Worm (Caenorhabditis elegans) whole organism, L4 larva: ENCODE measurements around the gene Y43C5A.4.

ENCODE experiments used
- D1046.2 ChIP-seq: fragments of 200-800 bp; sonication (Bioruptor generic); IDR thresholded peaks from 2 replicates; pipeline ENCODE4 v1.3.6; 2022; ENCODE audit warnings: missing genetic modification characterization, missing compliant biosample characterization
- T26A8.4 ChIP-seq: fragments of 200-800 bp; sonication (Bioruptor generic); IDR thresholded peaks from 2 replicates; pipeline ENCODE4 v1.3.6; 2022; ENCODE audit warnings: missing genetic modification characterization, missing compliant biosample characterization
- Y48G9A.11 ChIP-seq: fragments of 200-800 bp; sonication (Bioruptor generic); IDR thresholded peaks from 2 replicates; pipeline ENCODE4 v1.3.6; 2022; ENCODE audit warnings: missing genetic modification reagents, missing genetic modification characterization, missing compliant biosample characterization
- ceh-82 ChIP-seq: sonication (generic microtip); optimal IDR thresholded peaks from 2 replicates; lab custom pipeline; 2017; ENCODE audit warnings: missing biosample characterization, missing genetic modification characterization
- daf-12 ChIP-seq: fragments of 150-350 bp; optimal IDR thresholded peaks from 2 replicates; lab custom pipeline; 2014; ENCODE audit warnings: missing biosample characterization, missing genetic modification reagents, missing genetic modification characterization
- daf-16 ChIP-seq, 3 experiments: sonication (generic microtip); optimal IDR thresholded peaks; 2 replicates each; lab custom pipeline; 2016 to 2017; ENCODE audit warnings: missing genetic modification characterization in 3 of 3, missing genetic modification reagents in 3 of 3, mild to moderate bottlenecking in 2 of 3, missing compliant biosample characterization in 2 of 3, missing biosample characterization in 1 of 3, moderate library complexity in 1 of 3
- dmd-6 ChIP-seq: fragments of 200-800 bp; sonication (Bioruptor generic); IDR thresholded peaks from 2 replicates; pipeline ENCODE4 v1.3.6; 2022; ENCODE audit warnings: missing genetic modification reagents, missing genetic modification characterization, missing compliant biosample characterization
- dmd-8 ChIP-seq: fragments of 200-800 bp; sonication (Bioruptor generic); IDR thresholded peaks from 2 replicates; pipeline ENCODE4 v1.3.6; 2022; ENCODE audit warnings: missing genetic modification characterization, missing compliant biosample characterization
- dpl-1 ChIP-seq: fragments of 150-350 bp; optimal IDR thresholded peaks from 2 replicates; lab custom pipeline; 2014; ENCODE audit warnings: missing biosample characterization, missing genetic modification reagents, missing genetic modification characterization
- duxl-1 ChIP-seq: sonication (generic microtip); optimal IDR thresholded peaks from 2 replicates; lab custom pipeline; 2016; ENCODE audit warnings: mild to moderate bottlenecking, missing genetic modification characterization, moderate library complexity, missing compliant biosample characterization; ENCODE audit not compliant: poor library complexity
- dve-1 ChIP-seq: sonication (generic microtip); optimal IDR thresholded peaks from 2 replicates; lab custom pipeline; 2017; ENCODE audit warnings: antibody characterized with exemption, mild to moderate bottlenecking, missing genetic modification characterization, missing compliant biosample characterization; ENCODE audit not compliant: insufficient read depth
- egl-43 ChIP-seq: fragments of 200-800 bp; sonication (Bioruptor generic); IDR thresholded peaks from 2 replicates; pipeline ENCODE4 v1.3.6; 2022; ENCODE audit warnings: missing genetic modification reagents, missing genetic modification characterization, missing compliant biosample characterization
- hlh-11 ChIP-seq: fragments of 200-800 bp; sonication (Bioruptor generic); optimal IDR thresholded peaks from 2 replicates; lab custom pipeline; 2018; ENCODE audit warnings: mild to moderate bottlenecking, missing genetic modification characterization, missing compliant biosample characterization
- hmg-1.1 ChIP-seq: fragments of 200-800 bp; sonication (Bioruptor generic); IDR thresholded peaks from 2 replicates; pipeline ENCODE4 v1.3.6; 2022; ENCODE audit warnings: missing genetic modification reagents, missing genetic modification characterization, missing compliant biosample characterization
- lin-1 ChIP-seq: fragments of 200-800 bp; sonication (Bioruptor generic); IDR thresholded peaks from 2 replicates; pipeline ENCODE4 v1.3.6; 2022; ENCODE audit warnings: missing genetic modification reagents, missing genetic modification characterization, missing compliant biosample characterization
- lsy-2 ChIP-seq, 2 experiments: fragments of 150-350 bp in 1 of 2; sonication (generic microtip) in 1 of 2; optimal IDR thresholded peaks; 2 replicates each; lab custom pipeline; 2014 to 2017; ENCODE audit warnings: missing biosample characterization in 2 of 2, missing genetic modification characterization in 2 of 2
- madf-9 ChIP-seq: fragments of 200-800 bp; sonication (Bioruptor generic); conservative IDR thresholded peaks from 2 replicates; pipeline ENCODE4 v1.3.6; 2022; ENCODE audit warnings: missing genetic modification reagents, missing genetic modification characterization, missing compliant biosample characterization
- mes-2 ChIP-seq: sonication (generic microtip); optimal IDR thresholded peaks from 2 replicates; lab custom pipeline; 2016; ENCODE audit warnings: missing genotype, mild to moderate bottlenecking, missing genetic modification characterization, missing compliant biosample characterization; ENCODE audit not compliant: poor library complexity, severe bottlenecking
- mxl-2 ChIP-seq: fragments of 200-800 bp; sonication (Bioruptor generic); conservative IDR thresholded peaks from 2 replicates; pipeline ENCODE4 v1.3.6; 2022; ENCODE audit warnings: missing genetic modification reagents, missing genetic modification characterization, missing compliant biosample characterization
- nhr-111 ChIP-seq: fragments of 200-800 bp; sonication (Bioruptor generic); optimal IDR thresholded peaks from 2 replicates; lab custom pipeline; 2018; ENCODE audit warnings: mild to moderate bottlenecking, missing genetic modification characterization, missing compliant biosample characterization
- nhr-28 ChIP-seq: fragments of 150-350 bp; optimal IDR thresholded peaks from 2 replicates; lab custom pipeline; 2014; ENCODE audit warnings: missing biosample characterization, missing genetic modification characterization
- nhr-42 ChIP-seq: fragments of 200-800 bp; sonication (Bioruptor generic); IDR thresholded peaks from 2 replicates; pipeline ENCODE4 v1.3.6; 2022; ENCODE audit warnings: missing genetic modification characterization, missing compliant biosample characterization
- nhr-6 ChIP-seq: fragments of 150-350 bp; optimal IDR thresholded peaks from 2 replicates; lab custom pipeline; 2014; ENCODE audit warnings: missing biosample characterization, missing genetic modification characterization
- nhr-76 ChIP-seq: fragments of 150-350 bp; optimal IDR thresholded peaks from 2 replicates; lab custom pipeline; 2014; ENCODE audit warnings: missing biosample characterization, missing genetic modification characterization
- nhr-77 ChIP-seq: fragments of 150-350 bp; optimal IDR thresholded peaks from 2 replicates; lab custom pipeline; 2014; ENCODE audit warnings: missing biosample characterization, missing genetic modification characterization
- php-3 ChIP-seq: fragments of 200-800 bp; sonication (Bioruptor generic); IDR thresholded peaks from 2 replicates; pipeline ENCODE4 v1.3.6; 2022; ENCODE audit warnings: missing genetic modification reagents, missing genetic modification characterization, missing compliant biosample characterization
- pqm-1 ChIP-seq: sonication (generic microtip); optimal IDR thresholded peaks from 2 replicates; lab custom pipeline; 2017; ENCODE audit warnings: missing biosample characterization, missing genetic modification characterization
- saeg-2 ChIP-seq: fragments of 200-800 bp; sonication (Bioruptor generic); IDR thresholded peaks from 2 replicates; pipeline ENCODE4 v1.3.6; 2022; ENCODE audit warnings: missing genetic modification reagents, missing genetic modification characterization, missing compliant biosample characterization
- sdz-12 ChIP-seq: fragments of 200-800 bp; sonication (Bioruptor generic); optimal IDR thresholded peaks from 2 replicates; lab custom pipeline; 2018; ENCODE audit warnings: mild to moderate bottlenecking, missing genetic modification characterization, missing compliant biosample characterization
- set-16 ChIP-seq: fragments of 200-800 bp; sonication (Bioruptor generic); IDR thresholded peaks from 2 replicates; pipeline ENCODE4 v1.3.6; 2022; ENCODE audit warnings: missing genetic modification reagents, missing genetic modification characterization, missing compliant biosample characterization
- snpc-1.2 ChIP-seq: fragments of 200-800 bp; sonication (Bioruptor generic); IDR thresholded peaks from 2 replicates; pipeline ENCODE4 v1.3.6; 2022; ENCODE audit warnings: missing genetic modification reagents, missing genetic modification characterization, missing compliant biosample characterization
- tra-1 ChIP-seq: fragments of 200-800 bp; sonication (Bioruptor generic); IDR thresholded peaks from 2 replicates; pipeline ENCODE4 v1.3.6; 2022; ENCODE audit warnings: missing genetic modification reagents, missing genetic modification characterization, missing compliant biosample characterization
- unc-130 ChIP-seq: sonication (generic microtip); optimal IDR thresholded peaks from 2 replicates; lab custom pipeline; 2016; ENCODE audit warnings: missing genetic modification reagents, missing genetic modification characterization, missing compliant biosample characterization
- vab-7 ChIP-seq: fragments of 200-800 bp; sonication (Bioruptor generic); IDR thresholded peaks from 2 replicates; pipeline ENCODE4 v1.3.6; 2022; ENCODE audit warnings: missing genetic modification reagents, missing genetic modification characterization, missing compliant biosample characterization

The Y43C5A.4 gene

DNA sequence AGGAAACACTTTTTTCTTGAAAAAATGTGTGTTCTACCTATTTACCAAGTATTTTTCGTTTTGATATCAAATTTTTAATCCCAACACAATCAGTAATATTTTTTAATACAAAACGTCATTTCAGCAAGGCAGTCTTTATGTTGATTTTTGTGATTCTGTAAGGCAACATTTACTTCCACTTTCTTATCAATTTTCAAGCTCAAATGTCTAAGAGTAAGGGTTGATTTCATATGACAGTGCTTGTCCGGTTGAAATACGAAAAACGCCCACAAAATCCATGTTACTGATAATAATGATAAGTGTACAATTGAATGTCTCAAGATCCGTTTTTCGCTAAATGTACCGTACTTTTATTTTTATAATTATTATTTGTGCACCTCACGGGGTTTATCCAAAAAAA lies 41.7 kb upstream of the Y43C5A.4 start:
- TF ChIP-seq daf-12 (tag; lab: Kevin White, UChicago) (no peak), dmd-6 (GFP tag; lab: Robert Waterston, UW) (peak; percentile 71), vab-7 (GFP tag; lab: Robert Waterston, UW) (no peak), daf-16 (GFP tag; optimal IDR thresholded peaks at IDR 0.05; lab: Kevin White, UChicago) (no peak), daf-16 (tag; optimal IDR thresholded peaks at IDR 0.05; lab: Kevin White, UChicago) (peak; percentile 60), saeg-2 (GFP tag; lab: Robert Waterston, UW) (no peak), hlh-11 (tag; lab: Kevin White, UChicago) (peak; percentile 52), nhr-77 (tag; lab: Kevin White, UChicago) (peak; percentile 52), sdz-12 (GFP tag; lab: Kevin White, UChicago) (no peak), mes-2 (tag; lab: Kevin White, UChicago) (no peak), duxl-1 (tag; lab: Kevin White, UChicago) (no peak), dve-1 (tag; lab: Kevin White, UChicago) (peak; percentile 74), T26A8.4 (GFP tag; lab: Robert Waterston, UW) (no peak), lin-1 (GFP tag; lab: Robert Waterston, UW) (0 out of 2 replicates have a peak, but pooled peaks have one; percentile 30), set-16 (GFP tag; lab: Robert Waterston, UW) (no peak), nhr-111 (GFP tag; lab: Kevin White, UChicago) (no peak), pqm-1 (tag; lab: Kevin White, UChicago) (peak; percentile 89), Y48G9A.11 (GFP tag; lab: Robert Waterston, UW) (no peak), tra-1 (GFP tag; lab: Robert Waterston, UW) (no peak), ceh-82 (tag; lab: Kevin White, UChicago) (no peak), nhr-76 (tag; lab: Kevin White, UChicago) (no peak), dmd-8 (GFP tag; lab: Robert Waterston, UW) (no peak), nhr-28 (tag; lab: Kevin White, UChicago) (peak; percentile 68), mxl-2 (GFP tag; lab: Robert Waterston, UW) (no peak)

ce11 chrIV:10239045-10239444 lies 38.8 kb upstream of the Y43C5A.4 start, which contains the start of gene ech-8:
ech-8 (minus strand) TSS chrIV:10239176.
- TF ChIP-seq snpc-1.2 (GFP tag; lab: Robert Waterston, UW) (no peak), nhr-77 (tag; lab: Kevin White, UChicago) (peak; percentile 32), daf-16 (GFP tag; optimal IDR thresholded peaks at IDR 0.05; lab: Kevin White, UChicago) (no peak), daf-16 (tag; optimal IDR thresholded peaks at IDR 0.05; lab: Kevin White, UChicago) (peak; percentile 79), dve-1 (tag; lab: Kevin White, UChicago) (peak; percentile 52), php-3 (GFP tag; lab: Robert Waterston, UW) (peak; percentile 88), nhr-28 (tag; lab: Kevin White, UChicago) (peak; percentile 84), dmd-8 (GFP tag; lab: Robert Waterston, UW) (no peak)

DNA sequence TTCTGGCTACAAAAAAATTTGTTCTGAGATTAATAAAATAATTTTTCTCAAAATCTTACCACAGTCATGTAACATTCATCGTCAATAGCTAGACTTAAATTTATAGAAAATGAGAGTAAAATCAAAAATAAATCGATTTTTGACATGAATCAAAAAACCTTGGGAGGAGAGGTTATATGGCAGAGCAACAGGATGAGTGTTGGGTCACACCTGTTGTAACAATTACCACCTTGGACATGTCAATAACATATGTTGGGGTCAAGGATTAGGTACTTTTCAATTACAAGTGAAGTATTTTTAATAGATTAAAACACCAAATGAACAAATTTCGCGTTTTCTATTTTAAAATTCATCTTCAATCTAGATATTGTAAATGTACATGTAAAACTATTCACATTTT lies 36.2 kb upstream of the Y43C5A.4 start, which contains the start of gene lipl-7:
lipl-7 (minus strand) TSS at position 165 of the 400 bp plus-strand sequence.
- TF ChIP-seq vab-7 (GFP tag; lab: Robert Waterston, UW) (no peak), ceh-82 (tag; lab: Kevin White, UChicago) (no peak), pqm-1 (tag; lab: Kevin White, UChicago) (no peak)

DNA sequence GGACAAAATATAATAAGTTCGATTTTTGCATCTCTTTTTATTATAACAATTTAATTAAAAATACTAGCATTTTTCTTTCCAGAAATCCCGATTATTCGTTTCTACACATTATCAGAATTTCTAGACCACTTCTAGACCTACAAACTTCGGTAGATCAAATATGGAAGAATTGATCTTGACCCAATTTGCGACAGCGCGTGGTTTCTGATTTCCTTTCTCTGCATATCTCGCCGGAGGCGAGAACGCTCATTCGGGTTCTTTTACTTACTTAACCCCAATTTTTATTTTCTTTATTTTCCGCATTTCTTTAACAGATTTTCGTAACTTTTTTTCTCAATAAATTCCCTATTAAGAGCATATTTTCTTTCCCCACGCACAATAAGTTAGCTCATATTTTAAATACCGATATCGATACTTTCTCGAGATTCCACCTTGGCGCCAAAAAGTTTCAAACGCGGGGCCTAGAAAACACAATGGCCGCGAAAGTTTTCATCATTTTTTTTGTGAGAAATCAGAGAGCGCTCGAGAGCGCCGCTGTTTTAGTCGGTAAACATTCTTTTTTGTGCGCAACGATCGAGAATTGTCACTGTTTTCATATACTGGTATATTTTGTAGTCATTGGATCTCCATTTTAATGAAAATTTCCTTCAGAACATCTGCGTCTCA lies 35.2 kb upstream of the Y43C5A.4 start:
- peak; percentile 32 for TF ChIP-seq unc-130
- no peak for TF ChIP-seq T26A8.4 (GFP tag; lab: Robert Waterston, UW)
- no peak for TF ChIP-seq egl-43
- TF ChIP-seq D1046.2 (GFP tag; lab: Robert Waterston, UW), result no peak
- no peak for TF ChIP-seq dmd-6 (GFP tag; lab: Robert Waterston, UW)
- TF ChIP-seq dpl-1 (GFP tag; lab: Kevin White, UChicago), result peak; percentile 71
- peak; percentile 83 for TF ChIP-seq mes-2 (tag; lab: Kevin White, UChicago)
- peak; percentile 6 for TF ChIP-seq nhr-6 (tag; lab: Kevin White, UChicago)
- no peak for TF ChIP-seq nhr-42 (GFP tag; lab: Robert Waterston, UW)
- no peak for TF ChIP-seq tra-1 (GFP tag; lab: Robert Waterston, UW)
- 0 out of 2 replicates have a peak, but pooled peaks have one; percentile 5 for TF ChIP-seq hmg-1.1 (GFP tag; lab: Robert Waterston, UW)
- 0 out of 2 replicates have a peak, but pooled peaks have one; percentile 21 for TF ChIP-seq madf-9 (GFP tag; lab: Robert Waterston, UW)
- peak; percentile 53 for TF ChIP-seq nhr-28 (tag; lab: Kevin White, UChicago)
- no peak for TF ChIP-seq snpc-1.2 (GFP tag; lab: Robert Waterston, UW)
- TF ChIP-seq lsy-2 (tag; optimal IDR thresholded peaks at IDR 0.05; lab: Kevin White, UChicago), result no peak
